Fruit fly (Drosophila melanogaster): ENCODE measurements around the gene TotE.
A peak's percentile ranks its signal among the peaks of the same experiment; 100 is the strongest.

TotE gene

dm6 chr2L:19930102-19930501, 16.8 kb upstream of the TotE start (continued):
- TF ChIP-seq CG33557 (GFP tag; optimal IDR thresholded peaks at IDR 0.05) (no peak), Optix (GFP tag; IDR thresholded peaks at IDR 0.05) (no peak), fd64A (GFP tag; optimal IDR thresholded peaks at IDR 0.05) (no peak), psq (GFP tag; optimal IDR thresholded peaks at IDR 0.05) (no peak), Hmx (GFP tag; optimal IDR thresholded peaks at IDR 0.05) (no peak), Jarid2 (GFP tag; optimal IDR thresholded peaks at IDR 0.05) (peak; percentile 1), CG11504 (tag; optimal IDR thresholded peaks at IDR 0.05) (peak; percentile 77), tna (GFP tag; IDR thresholded peaks at IDR 0.05; ENCODE audit: partially characterized antibody) (no peak), Oaz (GFP tag; IDR thresholded peaks at IDR 0.05) (no peak), knrl (GFP tag; IDR thresholded peaks at IDR 0.05; ENCODE audit: partially characterized antibody) (no peak), tll (GFP tag; optimal IDR thresholded peaks at IDR 0.05) (no peak), Lim3 (GFP tag; IDR thresholded peaks at IDR 0.05) (no peak), lmd (GFP tag; IDR thresholded peaks at IDR 0.05) (peak; percentile 17; the same call in 1 of the 2 replicates), CG8924 (tag; optimal IDR thresholded peaks at IDR 0.05) (no peak), HHEX (GFP tag; optimal IDR thresholded peaks at IDR 0.05) (peak; percentile 52), dmrt99B (tag; optimal IDR thresholded peaks at IDR 0.05) (peak; percentile 71), p53 (GFP tag; optimal IDR thresholded peaks at IDR 0.05) (no peak), CG7928 (GFP tag; optimal IDR thresholded peaks at IDR 0.05) (no peak), NK7.1 (GFP tag; optimal IDR thresholded peaks at IDR 0.05) (no peak), fd102C (GFP tag; optimal IDR thresholded peaks at IDR 0.05) (no peak), corto (GFP tag; optimal IDR thresholded peaks at IDR 0.05) (no peak), CG6272 (GFP tag; IDR thresholded peaks at IDR 0.05) (no peak), Stat92E (GFP tag; optimal IDR thresholded peaks at IDR 0.05) (no peak), sd (tag; optimal IDR thresholded peaks at IDR 0.05) (no peak), sim (GFP tag; IDR thresholded peaks at IDR 0.05) (no peak), CG18599 (GFP tag; optimal IDR thresholded peaks at IDR 0.05) (peak; percentile 82), CG30020 (tag; optimal IDR thresholded peaks at IDR 0.05) (no peak), pan (optimal IDR thresholded peaks at IDR 0.05) (no peak), pan (GFP tag; optimal IDR thresholded peaks at IDR 0.05 in 1 of 2, IDR thresholded peaks at IDR 0.05 in 1 of 2) (peak in 1 of 2 experiments; percentile 48), Scr (GFP tag; IDR thresholded peaks at IDR 0.05; ENCODE audit: partially characterized antibody) (no peak), maf-S (GFP tag; optimal IDR thresholded peaks at IDR 0.05) (no peak), Nf-YC (tag; optimal IDR thresholded peaks at IDR 0.05) (no peak), unpg (GFP tag; optimal IDR thresholded peaks at IDR 0.05) (peak; percentile 42), Elba2 (GFP tag; optimal IDR thresholded peaks at IDR 0.05) (no peak), vvl (GFP tag; IDR thresholded peaks at IDR 0.05) (peak; percentile 59), Dad (GFP tag; optimal IDR thresholded peaks at IDR 0.05) (no peak), ttk (GFP tag; IDR thresholded peaks at IDR 0.05) (no peak), Side (GFP tag; optimal IDR thresholded peaks at IDR 0.05) (no peak), CG10543 (GFP tag; optimal IDR thresholded peaks at IDR 0.05) (no peak), CG3726 (GFP tag; IDR thresholded peaks at IDR 0.05) (no peak), tgo (GFP tag; IDR thresholded peaks at IDR 0.05) (peak; percentile 26; the same call in 1 of the 3 replicates), CG9609 (GFP tag; optimal IDR thresholded peaks at IDR 0.05) (no peak), Nf-YA (GFP tag; IDR thresholded peaks at IDR 0.05) (no peak), bowl (GFP tag; IDR thresholded peaks at IDR 0.05) (no peak), CG6654 (GFP tag; optimal IDR thresholded peaks at IDR 0.05) (no peak), hkb (optimal IDR thresholded peaks at IDR 0.05) (no peak), hkb (GFP tag; IDR thresholded peaks at IDR 0.05) (peak; percentile 71), Ptx1 (GFP tag; IDR thresholded peaks at IDR 0.05) (peak; percentile 43), CG15269 (tag; optimal IDR thresholded peaks at IDR 0.05) (peak; percentile 58), Rfx (GFP tag; IDR thresholded peaks at IDR 0.05) (peak; percentile 55), stwl (tag; optimal IDR thresholded peaks at IDR 0.05) (no peak), CG8765 (GFP tag; IDR thresholded peaks at IDR 0.05) (no peak)

Data from whole organism, embryonic.